Fruit fly (Drosophila melanogaster): ENCODE data around the gene CG15258.
A peak's percentile ranks its signal among the peaks of the same experiment; 100 is the strongest.

The CG15258 gene

dm6 chr2L:15333602-15334080 lies 27.8 kb downstream of the CG15258 start, which contains the start of gene esg (continued):
- TF ChIP-seq hkb (optimal IDR thresholded peaks at IDR 0.05) (no peak), hkb (GFP tag; IDR thresholded peaks at IDR 0.05) (peak; percentile 42; the same call in 1 of the 2 replicates), CG10321 (GFP tag; IDR thresholded peaks at IDR 0.05) (no peak), Nf-YB (GFP tag; optimal IDR thresholded peaks at IDR 0.05) (peak; percentile 99), dpn (GFP tag; optimal IDR thresholded peaks at IDR 0.05) (no peak), sr (GFP tag; IDR thresholded peaks at IDR 0.05) (no peak), wek (GFP tag; optimal IDR thresholded peaks at IDR 0.05) (no peak), klu (GFP tag; IDR thresholded peaks at IDR 0.05) (no peak), gsb-n (tag; optimal IDR thresholded peaks at IDR 0.05) (no peak), NK7.1 (GFP tag; optimal IDR thresholded peaks at IDR 0.05) (no peak), D19A (tag; optimal IDR thresholded peaks at IDR 0.05) (no peak), CG32772 (GFP tag; IDR thresholded peaks at IDR 0.05) (no peak), ato (GFP tag; IDR thresholded peaks at IDR 0.05; ENCODE audit: partially characterized antibody) (peak; percentile 49; the same call in 1 of the 2 replicates), CG1603 (tag; optimal IDR thresholded peaks at IDR 0.05) (no peak), Lim3 (GFP tag; IDR thresholded peaks at IDR 0.05) (no peak), Usf (GFP tag; optimal IDR thresholded peaks at IDR 0.05) (no peak), CG33213 (GFP tag; optimal IDR thresholded peaks at IDR 0.05) (no peak), CG2712 (tag; optimal IDR thresholded peaks at IDR 0.05) (peak; percentile 24), CG4707 (GFP tag; optimal IDR thresholded peaks at IDR 0.05) (no peak), CG30403 (GFP tag; optimal IDR thresholded peaks at IDR 0.05) (no peak), Kr (GFP tag; optimal IDR thresholded peaks at IDR 0.05) (peak; percentile 68), Hsf (GFP tag; optimal IDR thresholded peaks at IDR 0.05) (no peak), dati (GFP tag; IDR thresholded peaks at IDR 0.05) (no peak), CG7357 (GFP tag; IDR thresholded peaks at IDR 0.05) (no peak), vvl (GFP tag; IDR thresholded peaks at IDR 0.05) (peak; percentile 53), CG3995 (GFP tag; optimal IDR thresholded peaks at IDR 0.05) (no peak), CG17385 (GFP tag; optimal IDR thresholded peaks at IDR 0.05) (no peak), jing (GFP tag; optimal IDR thresholded peaks at IDR 0.05) (peak; percentile 76), exex (tag; optimal IDR thresholded peaks at IDR 0.05) (no peak), slou (GFP tag; optimal IDR thresholded peaks at IDR 0.05) (no peak), eve (GFP tag; optimal IDR thresholded peaks at IDR 0.05) (no peak), MBD-R2 (GFP tag; IDR thresholded peaks at IDR 0.05) (no peak), NfI (GFP tag; optimal IDR thresholded peaks at IDR 0.05) (no peak), CG12155 (GFP tag; optimal IDR thresholded peaks at IDR 0.05) (no peak), CG10366 (GFP tag; IDR thresholded peaks at IDR 0.05) (no peak), Stat92E (GFP tag; optimal IDR thresholded peaks at IDR 0.05) (peak in 1 of 3 experiments; percentile 58), ara (GFP tag; IDR thresholded peaks at IDR 0.05) (peak; percentile 46; the same call in 1 of the 2 replicates), CG1024 (GFP tag; IDR thresholded peaks at IDR 0.05) (0 out of 2 replicates have a peak, but pooled peaks have one; percentile 13), bigmax (GFP tag; optimal IDR thresholded peaks at IDR 0.05) (no peak), nerfin-1 (tag; optimal IDR thresholded peaks at IDR 0.05) (peak; percentile 42), pfk (GFP tag; optimal IDR thresholded peaks at IDR 0.05) (peak; percentile 59), B-H2 (GFP tag; optimal IDR thresholded peaks at IDR 0.05) (no peak), gcm (GFP tag; optimal IDR thresholded peaks at IDR 0.05) (no peak), CG15269 (tag; optimal IDR thresholded peaks at IDR 0.05) (no peak), HLHmδ (GFP tag; optimal IDR thresholded peaks at IDR 0.05) (peak; percentile 49), Dad (GFP tag; optimal IDR thresholded peaks at IDR 0.05) (no peak), lov (optimal IDR thresholded peaks at IDR 0.05) (no peak), lov (GFP tag; IDR thresholded peaks at IDR 0.05) (no peak), kni (GFP tag; optimal IDR thresholded peaks at IDR 0.05) (peak; percentile 88), GATAe (GFP tag; conservative IDR thresholded peaks at IDR 0.05) (no peak), CG10147 (GFP tag; optimal IDR thresholded peaks at IDR 0.05) (no peak)
